Worm (Caenorhabditis elegans) whole organism, late embryonic: Measurements from ENCODE around the gene asp-12.

Source experiments
- ceh-18 ChIP-seq: sonication (generic microtip); optimal IDR thresholded peaks from 2 replicates; lab custom pipeline; 2016; ENCODE audit warnings: missing genetic modification characterization, missing compliant biosample characterization
- fkh-10 ChIP-seq: fragments of 150-350 bp; optimal IDR thresholded peaks from 2 replicates; lab custom pipeline; 2014; ENCODE audit warnings: missing biosample characterization, missing genetic modification reagents, missing genetic modification characterization
- pag-3 ChIP-seq: sonication (generic microtip); optimal IDR thresholded peaks from 2 replicates; lab custom pipeline; 2016; ENCODE audit warnings: missing compliant biosample characterization, missing genetic modification characterization, borderline replicate concordance

DNA sequence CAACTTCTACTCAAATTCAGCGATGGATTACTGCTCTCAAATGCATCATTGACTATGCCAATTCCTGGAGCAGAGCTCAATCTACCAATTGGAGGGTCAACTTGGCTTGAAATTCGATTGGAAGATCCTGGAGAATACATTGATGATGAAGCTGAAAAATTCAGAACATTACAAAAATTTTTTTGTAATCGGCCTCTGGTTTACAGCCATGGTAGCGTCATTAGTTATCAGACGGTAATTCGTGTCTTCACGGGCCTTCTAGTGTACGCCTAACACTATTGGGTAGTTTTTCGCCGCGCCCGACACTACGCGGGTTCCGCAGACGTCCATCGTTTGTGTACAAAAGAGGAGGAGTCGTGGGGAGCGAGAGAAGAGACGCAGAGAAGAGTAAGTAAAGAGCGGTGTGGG is 40.3 kb upstream of the asp-12 start:
- TF ChIP-seq fkh-10 (no peak), ceh-18 (peak; percentile 10), pag-3 (tag; lab: Kevin White, UChicago) (no peak)
